Worm (Caenorhabditis elegans) whole organism, L1 larva: ENCODE measurements around the gene rsa-2.

Experiments used
- F16B12.6 ChIP-seq: fragments of 150-350 bp; optimal IDR thresholded peaks from 2 replicates; lab custom pipeline; 2014; ENCODE audit warnings: missing biosample characterization, missing genetic modification characterization
- aha-1 ChIP-seq: fragments of 150-350 bp; optimal IDR thresholded peaks from 2 replicates; lab custom pipeline; 2014; ENCODE audit warnings: missing biosample characterization, missing genetic modification characterization
- blmp-1 ChIP-seq: fragments of 150-350 bp; optimal IDR thresholded peaks from 2 replicates; lab custom pipeline; 2014; ENCODE audit warnings: missing biosample characterization, missing genetic modification characterization
- dpl-1 ChIP-seq, 3 experiments: fragments of 150-350 bp in 2 of 3; sonication (generic microtip) in 1 of 3; optimal IDR thresholded peaks; 2 replicates each; lab custom pipeline; 2014 to 2017; ENCODE audit warnings: missing biosample characterization in 3 of 3, missing genetic modification characterization in 3 of 3, missing genetic modification reagents in 3 of 3
- efl-1 ChIP-seq, 4 experiments: fragments of 150-350 bp; optimal IDR thresholded peaks in 3 of 4; peaks in 1 of 4; 1 replicate in 1 of 4; 2 replicates in 3 of 4; lab custom pipeline; 2014; ENCODE audit warnings: missing biosample characterization in 2 of 4, missing genetic modification characterization in 2 of 4, missing genetic modification reagents in 2 of 4
- egl-13 ChIP-seq: sonication (generic microtip); optimal IDR thresholded peaks from 2 replicates; lab custom pipeline; 2016; ENCODE audit warnings: missing genotype, missing genetic modification reagents, missing genetic modification characterization, missing compliant biosample characterization
- egl-27 ChIP-seq, 2 experiments: fragments of 150-350 bp in 1 of 2; sonication (generic microtip); optimal IDR thresholded peaks; 3 replicates each; lab custom pipeline; 2017 to 2018; ENCODE audit warnings: missing biosample characterization in 2 of 2, missing genetic modification characterization in 2 of 2, missing genetic modification reagents in 2 of 2
- elt-2 ChIP-seq: sonication (generic microtip); optimal IDR thresholded peaks from 2 replicates; lab custom pipeline; 2016; ENCODE audit warnings: missing genetic modification characterization, mild to moderate bottlenecking, inconsistent platforms, missing compliant biosample characterization, missing genetic modification reagents
- fkh-10 ChIP-seq: sonication (generic microtip); optimal IDR thresholded peaks from 2 replicates; lab custom pipeline; 2017; ENCODE audit warnings: missing biosample characterization, missing genetic modification reagents, missing genetic modification characterization
- fkh-8 ChIP-seq: sonication (generic microtip); optimal IDR thresholded peaks from 2 replicates; lab custom pipeline; 2016; ENCODE audit warnings: mild to moderate bottlenecking, missing genetic modification characterization, missing compliant biosample characterization
- fos-1 ChIP-seq: fragments of 150-350 bp; optimal IDR thresholded peaks from 2 replicates; lab custom pipeline; 2014; ENCODE audit warnings: missing biosample characterization, missing genetic modification characterization
- grh-1 ChIP-seq: fragments of 200-800 bp; sonication (Bioruptor generic); IDR thresholded peaks from 2 replicates; pipeline ENCODE4 v1.3.6; 2022; ENCODE audit warnings: missing genetic modification reagents, missing genetic modification characterization, missing compliant biosample characterization
- hlh-17 ChIP-seq: fragments of 200-800 bp; sonication (Bioruptor generic); optimal IDR thresholded peaks from 2 replicates; lab custom pipeline; 2018; ENCODE audit warnings: missing genetic modification characterization, mild to moderate bottlenecking, missing compliant biosample characterization, moderate library complexity, borderline replicate concordance
- hlh-4 ChIP-seq: sonication (generic microtip); optimal IDR thresholded peaks from 2 replicates; lab custom pipeline; 2016; ENCODE audit warnings: mild to moderate bottlenecking, missing genetic modification characterization, missing compliant biosample characterization
- hpl-2 ChIP-seq: fragments of 150-350 bp; optimal IDR thresholded peaks from 2 replicates; lab custom pipeline; 2014; ENCODE audit warnings: missing biosample characterization, missing genetic modification reagents, missing genetic modification characterization
- irx-1 ChIP-seq: sonication (generic microtip); optimal IDR thresholded peaks from 2 replicates; lab custom pipeline; 2016; ENCODE audit warnings: missing genetic modification characterization, missing compliant biosample characterization
- isw-1 ChIP-seq: fragments of 200-800 bp; sonication (Bioruptor generic); IDR thresholded peaks from 2 replicates; pipeline ENCODE4 v1.3.6; 2022; ENCODE audit warnings: missing genetic modification characterization, missing compliant biosample characterization
- jun-1 ChIP-seq: fragments of 150-350 bp; optimal IDR thresholded peaks from 2 replicates; lab custom pipeline; 2014; ENCODE audit warnings: missing biosample characterization, missing genetic modification reagents, missing genetic modification characterization
- lin-15B ChIP-seq: fragments of 150-350 bp; sonication (generic microtip); optimal IDR thresholded peaks from 3 replicates; lab custom pipeline; 2014; ENCODE audit warnings: missing biosample characterization, missing genetic modification characterization
- lin-35 ChIP-seq, 2 experiments: fragments of 150-350 bp; optimal IDR thresholded peaks; 2 replicates each; lab custom pipeline; 2014; ENCODE audit warnings: missing biosample characterization in 2 of 2, missing genetic modification characterization in 2 of 2, missing genetic modification reagents in 2 of 2
- lin-39 ChIP-seq: fragments of 150-350 bp; optimal IDR thresholded peaks from 2 replicates; lab custom pipeline; 2014; ENCODE audit warnings: missing biosample characterization, missing genetic modification reagents, missing genetic modification characterization
- mab-9 ChIP-seq: fragments of 200-800 bp; sonication (Bioruptor generic); IDR thresholded peaks from 2 replicates; pipeline ENCODE4 v1.3.6; 2022; ENCODE audit warnings: missing genetic modification reagents, missing genetic modification characterization, missing compliant biosample characterization
- mdl-1 ChIP-seq, 2 experiments: fragments of 150-350 bp; optimal IDR thresholded peaks; 2 replicates each; lab custom pipeline; 2014 to 2017; ENCODE audit warnings: missing biosample characterization in 2 of 2, missing genetic modification characterization in 2 of 2, inconsistent platforms in 1 of 2
- nhr-11 ChIP-seq: fragments of 150-350 bp; optimal IDR thresholded peaks from 2 replicates; lab custom pipeline; 2014; ENCODE audit warnings: missing biosample characterization, missing genetic modification characterization
- nhr-19 ChIP-seq: fragments of 200-800 bp; sonication (Bioruptor generic); conservative IDR thresholded peaks from 2 replicates; pipeline ENCODE4 v1.3.6; 2022; ENCODE audit warnings: missing genetic modification characterization, missing compliant biosample characterization
- nhr-47 ChIP-seq: sonication (generic microtip); optimal IDR thresholded peaks from 2 replicates; lab custom pipeline; 2016; ENCODE audit warnings: mild to moderate bottlenecking, missing genetic modification characterization, moderate library complexity, missing compliant biosample characterization
- nhr-77 ChIP-seq: fragments of 150-350 bp; optimal IDR thresholded peaks from 2 replicates; lab custom pipeline; 2014; ENCODE audit warnings: missing biosample characterization, missing genetic modification characterization
- nhr-85 ChIP-seq: sonication (generic microtip); peaks from one replicate; lab custom pipeline; 2016; ENCODE audit warnings: missing genetic modification characterization, inconsistent platforms, missing compliant biosample characterization
- pag-3 ChIP-seq: sonication (generic microtip); optimal IDR thresholded peaks from 2 replicates; lab custom pipeline; 2017; ENCODE audit warnings: missing genetic modification characterization, mild to moderate bottlenecking, missing compliant biosample characterization, antibody characterized with exemption, borderline replicate concordance; ENCODE audit not compliant: insufficient read depth
- pqm-1 ChIP-seq: sonication (generic microtip); optimal IDR thresholded peaks from 3 replicates; lab custom pipeline; 2017; ENCODE audit warnings: missing biosample characterization, missing genetic modification characterization
- rnt-1 ChIP-seq: sonication (generic microtip); optimal IDR thresholded peaks from 2 replicates; lab custom pipeline; 2016; ENCODE audit warnings: mild to moderate bottlenecking, missing genetic modification characterization, moderate library complexity, missing compliant biosample characterization
- skn-1 ChIP-seq: fragments of 150-350 bp; optimal IDR thresholded peaks from 2 replicates; lab custom pipeline; 2014; ENCODE audit warnings: missing biosample characterization, missing genetic modification characterization
- snu-23 ChIP-seq: sonication (generic microtip); optimal IDR thresholded peaks from 2 replicates; lab custom pipeline; 2016; ENCODE audit warnings: missing genetic modification characterization, missing compliant biosample characterization
- sox-4 ChIP-seq: sonication (generic microtip); optimal IDR thresholded peaks from 2 replicates; lab custom pipeline; 2016; ENCODE audit warnings: missing genetic modification characterization, missing compliant biosample characterization
- sptf-1 ChIP-seq: fragments of 150-350 bp; optimal IDR thresholded peaks from 2 replicates; lab custom pipeline; 2014; ENCODE audit warnings: missing biosample characterization, missing genetic modification characterization
- swsn-7 ChIP-seq: sonication (generic microtip); optimal IDR thresholded peaks from 2 replicates; lab custom pipeline; 2016; ENCODE audit warnings: missing genetic modification characterization, missing compliant biosample characterization
- tbx-2 ChIP-seq: sonication (generic microtip); optimal IDR thresholded peaks from 2 replicates; lab custom pipeline; 2016; ENCODE audit warnings: missing genetic modification characterization, missing compliant biosample characterization
- unc-30 ChIP-seq: sonication (generic microtip); optimal IDR thresholded peaks from 2 replicates; lab custom pipeline; 2017; ENCODE audit warnings: missing biosample characterization, missing genetic modification characterization
- unc-86 ChIP-seq: sonication (generic microtip); optimal IDR thresholded peaks from 2 replicates; lab custom pipeline; 2016; ENCODE audit warnings: missing genetic modification characterization, missing compliant biosample characterization
- unc-98 ChIP-seq: fragments of 200-800 bp; sonication (Bioruptor generic); IDR thresholded peaks from 2 replicates; pipeline ENCODE4 v1.3.6; 2022; ENCODE audit warnings: missing genetic modification characterization, missing compliant biosample characterization
- xbp-1 ChIP-seq: sonication (generic microtip); optimal IDR thresholded peaks from 2 replicates; lab custom pipeline; 2016; ENCODE audit warnings: missing genetic modification characterization, missing compliant biosample characterization
- zip-4 ChIP-seq: fragments of 200-800 bp; sonication (Bioruptor generic); optimal IDR thresholded peaks from 2 replicates; lab custom pipeline; 2018; ENCODE audit warnings: mild to moderate bottlenecking, missing genetic modification characterization, moderate library complexity, missing compliant biosample characterization
- ztf-4 ChIP-seq: fragments of 150-350 bp; optimal IDR thresholded peaks from 2 replicates; lab custom pipeline; 2014; ENCODE audit warnings: missing biosample characterization, missing genetic modification characterization

rsa-2 gene

ce11 chrIII:11095687-11096086 is 32.4 kb downstream of the rsa-2 start:
- TF ChIP-seq nhr-85, result no peak
- TF ChIP-seq ztf-4 (tag; lab: Kevin White, UChicago), result no peak
- no peak for TF ChIP-seq efl-1 (optimal IDR thresholded peaks at IDR 0.05; lab: Kevin White, UChicago)
- peak in 1 of 2 experiments; percentile 2 for TF ChIP-seq efl-1 (GFP tag; optimal IDR thresholded peaks at IDR 0.05 in 1 of 2; lab: Kevin White, UChicago)
- TF ChIP-seq tbx-2 (tag; lab: Kevin White, UChicago), result no peak

DNA sequence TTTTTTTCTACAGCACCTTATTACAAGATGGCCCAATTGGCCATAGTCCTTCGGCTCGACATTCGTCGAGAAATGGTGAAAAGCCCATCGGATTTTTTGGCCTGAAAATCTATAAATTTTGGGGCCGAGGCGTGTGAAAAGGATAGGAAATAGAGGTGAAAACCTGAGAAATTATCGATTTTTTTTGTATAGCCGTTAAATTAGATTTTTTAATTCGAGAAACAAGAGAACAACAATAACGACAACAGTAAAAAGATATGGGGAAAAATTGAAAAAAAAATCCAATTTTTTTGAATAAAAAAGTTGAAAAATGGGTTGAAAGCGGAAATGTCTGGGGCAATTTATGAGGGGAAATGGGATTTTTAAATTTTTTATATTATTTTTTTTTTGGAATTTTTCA is 36.6 kb downstream of the rsa-2 start, which contains the start of gene hmt-1:
Gene hmt-1 (minus strand): TSS at position 101 of the 400 bp plus-strand sequence.
- TF ChIP-seq aha-1 (tag; lab: Kevin White, UChicago) (no peak), F16B12.6 (tag; lab: Kevin White, UChicago) (no peak), blmp-1 (no peak), unc-30 (no peak), fos-1 (tag; lab: Kevin White, UChicago) (no peak), mab-9 (GFP tag; lab: Robert Waterston, UW) (no peak), mdl-1 (tag; optimal IDR thresholded peaks at IDR 0.05; lab: Kevin White, UChicago) (no peak), snu-23 (no peak), lin-39 (tag; lab: Kevin White, UChicago) (no peak), sptf-1 (tag; lab: Kevin White, UChicago) (no peak), isw-1 (GFP tag; lab: Robert Waterston, UW) (no peak), nhr-47 (no peak), unc-86 (tag; lab: Kevin White, UChicago) (no peak), lin-15B (no peak), fkh-8 (tag; lab: Kevin White, UChicago) (no peak), pag-3 (tag; lab: Kevin White, UChicago) (no peak), fkh-10 (GFP tag; lab: Kevin White, UChicago) (no peak)

ce11 chrIII:11101246-11101645 is 38.0 kb downstream of the rsa-2 start:
- TF ChIP-seq skn-1 (tag; lab: Kevin White, UChicago) (peak; percentile 66), jun-1 (no peak), zip-4 (GFP tag; lab: Kevin White, UChicago) (peak; percentile 14)

DNA sequence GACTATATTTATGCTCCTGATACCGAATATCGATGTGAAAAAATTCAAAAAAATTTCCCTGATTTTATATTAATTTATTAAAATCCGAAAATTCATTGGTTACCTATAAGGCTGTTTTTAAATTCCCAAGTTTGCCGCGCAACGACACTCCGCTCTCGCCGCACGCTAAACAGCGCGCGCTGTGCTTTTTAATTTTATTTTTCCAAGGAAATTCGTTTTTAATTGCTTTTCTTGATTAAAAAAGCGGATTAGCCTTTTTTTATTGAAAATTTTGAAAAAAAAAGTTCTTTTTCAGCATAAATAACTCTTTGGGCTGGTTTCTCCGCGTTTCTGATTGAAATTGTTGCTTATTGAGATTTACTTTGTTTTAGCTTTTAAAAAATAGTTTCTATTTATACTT is 44.0 kb downstream of the rsa-2 start:
- no peak for TF ChIP-seq hlh-17 (GFP tag; lab: Kevin White, UChicago)
- TF ChIP-seq efl-1 (optimal IDR thresholded peaks at IDR 0.05; lab: Kevin White, UChicago), result peak in 1 of 2 experiments; percentile 72
- no peak for TF ChIP-seq efl-1 (GFP tag; optimal IDR thresholded peaks at IDR 0.05 in 1 of 2; lab: Kevin White, UChicago)
- TF ChIP-seq xbp-1 (tag; lab: Kevin White, UChicago), result no peak
- TF ChIP-seq, all 84 proteins: peak for 1

ce11 chrIII:11110756-11111155 is 47.5 kb downstream of the rsa-2 start:
- TF ChIP-seq grh-1 (GFP tag; lab: Robert Waterston, UW) (peak; percentile 80), hpl-2 (GFP tag; lab: Kevin White, UChicago) (no peak), hlh-4 (tag; lab: Kevin White, UChicago) (no peak), dpl-1 (GFP tag; optimal IDR thresholded peaks at IDR 0.05; lab: Kevin White, UChicago) (peak; percentile 64 to 81 (median 75)), lin-39 (tag; lab: Kevin White, UChicago) (peak; percentile 57), nhr-77 (peak; percentile 44), fkh-10 (GFP tag; lab: Kevin White, UChicago) (peak; percentile 49), skn-1 (tag; lab: Kevin White, UChicago) (peak; percentile 55), blmp-1 (peak; percentile 33), rnt-1 (tag; lab: Kevin White, UChicago) (peak; percentile 96), irx-1 (tag; lab: Kevin White, UChicago) (peak; percentile 78), sox-4 (tag; lab: Kevin White, UChicago) (peak; percentile 53), nhr-19 (GFP tag; lab: Robert Waterston, UW) (peak; percentile 80; the same call in 1 of the 2 replicates), lin-35 (GFP tag; optimal IDR thresholded peaks at IDR 0.05; lab: Kevin White, UChicago) (peak; percentile 66 to 83), zip-4 (GFP tag; lab: Kevin White, UChicago) (peak; percentile 46), elt-2 (peak; percentile 57), swsn-7 (peak; percentile 77), unc-98 (peak; percentile 79), egl-27 (tag; optimal IDR thresholded peaks at IDR 0.05; lab: Kevin White, UChicago) (no peak), egl-13 (peak; percentile 69), nhr-11 (tag; lab: Kevin White, UChicago) (peak; percentile 38), pqm-1 (no peak), efl-1 (optimal IDR thresholded peaks at IDR 0.05; lab: Kevin White, UChicago) (peak; percentile 88), efl-1 (GFP tag; optimal IDR thresholded peaks at IDR 0.05 in 1 of 2; lab: Kevin White, UChicago) (peak; percentile 78 to 98), mab-9 (GFP tag; lab: Robert Waterston, UW) (peak; percentile 68), unc-86 (tag; lab: Kevin White, UChicago) (peak; percentile 77), hlh-17 (GFP tag; lab: Kevin White, UChicago) (no peak)
